Fruit fly (Drosophila melanogaster) whole organism, embryonic: ENCODE data around the gene spas.

ENCODE experiments used
- Ada2b ChIP-seq: fragments of 200-800 bp; sonication (Bioruptor generic); IDR thresholded peaks from 2 replicates; pipeline ENCODE4 v1.3.6; 2022; ENCODE audit warnings: missing biosample characterization, missing genetic modification characterization
- BtbVII ChIP-seq: fragments of 200-800 bp; sonication (Bioruptor generic); optimal IDR thresholded peaks from 3 replicates; lab custom pipeline; 2017; ENCODE audit warnings: missing biosample characterization, mild to moderate bottlenecking, missing genetic modification characterization
- C15 ChIP-seq: fragments of 200-800 bp; sonication (Bioruptor generic); IDR thresholded peaks from 3 replicates; pipeline ENCODE4 v1.3.6; 2022; ENCODE audit warnings: missing biosample characterization, missing genetic modification characterization
- CG10209 ChIP-seq: fragments of 200-800 bp; sonication (Bioruptor generic); optimal IDR thresholded peaks from 3 replicates; lab custom pipeline; 2017; ENCODE audit warnings: missing biosample characterization, mild to moderate bottlenecking, missing genetic modification characterization, missing genetic modification reagents
- CG12391 ChIP-seq: fragments of 200-800 bp; sonication (Bioruptor generic); optimal IDR thresholded peaks from 3 replicates; lab custom pipeline; 2018; ENCODE audit warnings: missing biosample characterization, mild to moderate bottlenecking, missing genetic modification characterization, moderate library complexity
- CG13894 ChIP-seq: fragments of 200-800 bp; sonication (Bioruptor generic); optimal IDR thresholded peaks from 3 replicates; lab custom pipeline; 2018; ENCODE audit warnings: missing biosample characterization, mild to moderate bottlenecking, missing genetic modification characterization, moderate library complexity
- CG15514 ChIP-seq: fragments of 200-800 bp; sonication (Bioruptor generic); optimal IDR thresholded peaks from 3 replicates; lab custom pipeline; 2017; ENCODE audit warnings: missing biosample characterization, missing genetic modification characterization, mild to moderate bottlenecking, moderate library complexity, missing genetic modification reagents
- CG17328 ChIP-seq: fragments of 200-800 bp; sonication (Bioruptor generic); IDR thresholded peaks from 2 replicates; pipeline ENCODE4 v1.3.6; 2022; ENCODE audit warnings: missing biosample characterization, missing genetic modification characterization
- CG18011 ChIP-seq: fragments of 200-800 bp; sonication (Bioruptor generic); optimal IDR thresholded peaks from 2 replicates; lab custom pipeline; 2017; ENCODE audit warnings: missing biosample characterization, missing genetic modification characterization, mild to moderate bottlenecking, moderate library complexity, missing genotype
- CG18599 ChIP-seq: fragments of 200-800 bp; sonication (Bioruptor generic); optimal IDR thresholded peaks from 3 replicates; lab custom pipeline; 2017; ENCODE audit warnings: missing biosample characterization, missing genetic modification characterization, mild to moderate bottlenecking, moderate library complexity, missing genetic modification reagents
- CG30020 ChIP-seq: fragments of 200-800 bp; optimal IDR thresholded peaks from 2 replicates; lab custom pipeline; 2019; ENCODE audit warnings: missing biosample characterization, mild to moderate bottlenecking, missing genetic modification characterization, moderate library complexity
- CG32532 ChIP-seq: fragments of 200-800 bp; sonication (Bioruptor generic); IDR thresholded peaks from 2 replicates; pipeline ENCODE4 v1.3.6; 2022; ENCODE audit warnings: missing biosample characterization, missing genetic modification characterization
- CG3281 ChIP-seq: fragments of 200-800 bp; sonication (Bioruptor generic); optimal IDR thresholded peaks from 3 replicates; lab custom pipeline; 2017; ENCODE audit warnings: missing biosample characterization, mild to moderate bottlenecking, missing genetic modification characterization
- CG33213 ChIP-seq: fragments of 200-800 bp; sonication (Bioruptor generic); optimal IDR thresholded peaks from 3 replicates; lab custom pipeline; 2016; ENCODE audit warnings: missing biosample characterization, missing genetic modification characterization
- CG4328 ChIP-seq: fragments of 200-800 bp; sonication (Bioruptor generic); optimal IDR thresholded peaks from 3 replicates; lab custom pipeline; 2017; ENCODE audit warnings: missing biosample characterization, missing genetic modification reagents, missing genetic modification characterization
- CG4854 ChIP-seq: fragments of 200-800 bp; sonication (Bioruptor generic); optimal IDR thresholded peaks from 2 replicates; lab custom pipeline; 2016; ENCODE audit warnings: missing biosample characterization, missing genetic modification characterization, inconsistent platforms
- CG7556 ChIP-seq: fragments of 200-800 bp; sonication (Bioruptor generic); optimal IDR thresholded peaks from 2 replicates; lab custom pipeline; 2017; ENCODE audit warnings: missing biosample characterization, mild to moderate bottlenecking, missing genetic modification characterization
- CG9727 ChIP-seq: fragments of 200-800 bp; sonication (Bioruptor generic); optimal IDR thresholded peaks from 3 replicates; lab custom pipeline; 2017; ENCODE audit warnings: missing biosample characterization, mild to moderate bottlenecking, missing genetic modification characterization
- CHES-1-like ChIP-seq: fragments of 200-800 bp; sonication (Bioruptor generic); optimal IDR thresholded peaks from 2 replicates; lab custom pipeline; 2016; ENCODE audit warnings: missing biosample characterization, missing genetic modification characterization
- CoRest ChIP-seq: fragments of 200-800 bp; sonication (Bioruptor generic); optimal IDR thresholded peaks from 3 replicates; lab custom pipeline; 2018; ENCODE audit warnings: missing biosample characterization, mild to moderate bottlenecking, missing genetic modification characterization, moderate library complexity
- Fer1 ChIP-seq: fragments of 200-800 bp; sonication (Bioruptor generic); optimal IDR thresholded peaks from 2 replicates; lab custom pipeline; 2017; ENCODE audit warnings: missing biosample characterization, mild to moderate bottlenecking, missing genetic modification characterization
- Fer3 ChIP-seq: fragments of 200-800 bp; sonication (Bioruptor generic); optimal IDR thresholded peaks from 2 replicates; lab custom pipeline; 2018; ENCODE audit warnings: missing biosample characterization, mild to moderate bottlenecking, missing genetic modification characterization, moderate library complexity
- HLH3B ChIP-seq: fragments of 200-800 bp; sonication (Bioruptor generic); IDR thresholded peaks from 2 replicates; pipeline ENCODE4 v1.3.6; 2022; ENCODE audit warnings: missing biosample characterization, missing genetic modification characterization
- Hand ChIP-seq: fragments of 200-800 bp; sonication (Bioruptor generic); optimal IDR thresholded peaks from 2 replicates; lab custom pipeline; 2017; ENCODE audit warnings: mild to moderate bottlenecking, missing biosample characterization, missing genetic modification reagents, missing genetic modification characterization
- Hmr ChIP-seq: fragments of 200-800 bp; sonication (Bioruptor generic); optimal IDR thresholded peaks from 3 replicates; lab custom pipeline; 2017; ENCODE audit warnings: mild to moderate bottlenecking, missing biosample characterization, missing genetic modification reagents, missing genetic modification characterization
- Nf-YC ChIP-seq: fragments of 200-800 bp; optimal IDR thresholded peaks from 3 replicates; lab custom pipeline; 2019; ENCODE audit warnings: missing biosample characterization, mild to moderate bottlenecking, missing genetic modification characterization, moderate library complexity
- NfI ChIP-seq: fragments of 200-800 bp; sonication (Bioruptor generic); optimal IDR thresholded peaks from 3 replicates; lab custom pipeline; 2018; ENCODE audit warnings: missing biosample characterization, mild to moderate bottlenecking, missing genetic modification characterization, moderate library complexity
- Oli ChIP-seq: fragments of 200-800 bp; sonication (Bioruptor generic); optimal IDR thresholded peaks from 2 replicates; lab custom pipeline; 2018; ENCODE audit warnings: missing biosample characterization, mild to moderate bottlenecking, missing genetic modification characterization, moderate library complexity
- PHDP ChIP-seq: fragments of 200-800 bp; sonication (Bioruptor generic); optimal IDR thresholded peaks from 3 replicates; lab custom pipeline; 2018; ENCODE audit warnings: missing biosample characterization, mild to moderate bottlenecking, missing genetic modification characterization, moderate library complexity
- Pdp1 ChIP-seq, 2 experiments: fragments of 200-800 bp; sonication (Bioruptor generic); optimal IDR thresholded peaks; 3 replicates each; lab custom pipeline; 2016; ENCODE audit warnings: missing biosample characterization in 2 of 2, missing genetic modification characterization in 2 of 2, mild to moderate bottlenecking in 1 of 2, moderate library complexity in 1 of 2
- Ravus ChIP-seq: fragments of 200-800 bp; sonication (Bioruptor generic); IDR thresholded peaks from 2 replicates; pipeline ENCODE4 v1.3.6; 2022; ENCODE audit warnings: missing biosample characterization, missing genetic modification characterization
- Xrp1 ChIP-seq: fragments of 200-800 bp; sonication (Bioruptor generic); IDR thresholded peaks from 2 replicates; pipeline ENCODE4 v1.3.6; 2022; ENCODE audit warnings: missing biosample characterization, missing genetic modification characterization
- abd-A ChIP-seq: fragments of 200-800 bp; sonication (Bioruptor generic); optimal IDR thresholded peaks from 3 replicates; lab custom pipeline; 2019; ENCODE audit warnings: missing biosample characterization, mild to moderate bottlenecking, missing genetic modification characterization, moderate library complexity
- cwo ChIP-seq: fragments of 200-800 bp; sonication (Bioruptor generic); optimal IDR thresholded peaks from 3 replicates; lab custom pipeline; 2017; ENCODE audit warnings: missing biosample characterization, missing genetic modification characterization, mild to moderate bottlenecking, moderate library complexity, missing genetic modification reagents
- dpn ChIP-seq, 2 experiments: fragments of 200-800 bp; sonication (Bioruptor generic); optimal IDR thresholded peaks; 3 replicates each; lab custom pipeline; 2016; ENCODE audit warnings: missing biosample characterization in 2 of 2, missing genetic modification characterization in 2 of 2
- gcm ChIP-seq: fragments of 200-800 bp; sonication (Bioruptor generic); optimal IDR thresholded peaks from 2 replicates; lab custom pipeline; 2019; ENCODE audit warnings: missing biosample characterization, mild to moderate bottlenecking, missing genetic modification characterization, moderate library complexity
- grau ChIP-seq: fragments of 200-800 bp; optimal IDR thresholded peaks from 3 replicates; lab custom pipeline; 2019; ENCODE audit warnings: missing biosample characterization, mild to moderate bottlenecking, missing genetic modification characterization, moderate library complexity
- grn ChIP-seq: fragments of 200-800 bp; sonication (Bioruptor generic); optimal IDR thresholded peaks from 3 replicates; lab custom pipeline; 2017; ENCODE audit warnings: missing biosample characterization, missing genetic modification characterization
- inv ChIP-seq: fragments of 200-800 bp; sonication (Bioruptor generic); IDR thresholded peaks from 2 replicates; pipeline ENCODE4 v1.3.6; 2022; ENCODE audit warnings: missing biosample characterization, missing genetic modification characterization; ENCODE audit not compliant: partially characterized antibody
- lab ChIP-seq: fragments of 200-800 bp; sonication (Bioruptor generic); optimal IDR thresholded peaks from 3 replicates; lab custom pipeline; 2017; ENCODE audit warnings: missing biosample characterization, missing genetic modification characterization, mild to moderate bottlenecking, moderate library complexity, missing genetic modification reagents
- nmo ChIP-seq: fragments of 200-800 bp; sonication (Bioruptor generic); optimal IDR thresholded peaks from 2 replicates; lab custom pipeline; 2018; ENCODE audit warnings: missing biosample characterization, mild to moderate bottlenecking, missing genetic modification characterization, moderate library complexity
- row ChIP-seq: fragments of 200-800 bp; sonication (Bioruptor generic); IDR thresholded peaks from 3 replicates; pipeline ENCODE4 v1.3.6; 2022; ENCODE audit warnings: missing biosample characterization, missing genetic modification characterization
- sd ChIP-seq: fragments of 200-800 bp; sonication (Bioruptor generic); optimal IDR thresholded peaks from 3 replicates; lab custom pipeline; 2018; ENCODE audit warnings: missing biosample characterization, mild to moderate bottlenecking, missing genetic modification characterization, moderate library complexity
- sens ChIP-seq: fragments of 200-800 bp; sonication (Bioruptor generic); peaks from one replicate; lab custom pipeline; 2016; ENCODE audit warnings: missing biosample characterization, missing genetic modification characterization
- slou ChIP-seq: fragments of 200-800 bp; sonication (Bioruptor generic); optimal IDR thresholded peaks from 3 replicates; lab custom pipeline; 2016; ENCODE audit warnings: missing biosample characterization, missing genetic modification characterization
- sna ChIP-seq: fragments of 200-800 bp; sonication (Bioruptor generic); IDR thresholded peaks from 2 replicates; pipeline ENCODE4 v1.3.6; 2022; ENCODE audit warnings: missing biosample characterization, missing genetic modification characterization; ENCODE audit not compliant: partially characterized antibody

The spas gene

dm6 chr3R:24068830-24069229 is 30.8 kb downstream of the spas start (continued):
- TF ChIP-seq CG18011 (GFP tag; lab: Kevin White, UChicago) (no peak), Fer3 (tag; lab: Kevin White, UChicago) (peak; percentile 3), CG4854 (no peak), PHDP (tag; lab: Kevin White, UChicago) (peak; percentile 42), dpn (GFP tag; optimal IDR thresholded peaks at IDR 0.05; lab: Kevin White, UChicago) (peak; percentile 9 to 14), Xrp1 (GFP tag; lab: Robert Waterston, UW) (peak; percentile 31; the same call in 1 of the 2 replicates), Ravus (GFP tag; lab: Robert Waterston, UW) (no peak), CG32532 (GFP tag; lab: Robert Waterston, UW) (peak; percentile 57; the same call in 1 of the 2 replicates), HLH3B (GFP tag; lab: Robert Waterston, UW) (no peak), CG33213 (GFP tag; lab: Kevin White, UChicago) (no peak), CG10209 (GFP tag; lab: Kevin White, UChicago) (peak; percentile 23), CG30020 (no peak), Pdp1 (GFP tag; optimal IDR thresholded peaks at IDR 0.05; lab: Kevin White, UChicago) (no peak), slou (GFP tag; lab: Kevin White, UChicago) (no peak), CG12391 (peak; percentile 13), C15 (no peak), row (peak; percentile 49; the same call in 2 of the 3 replicates)

dm6 chr3R:24069965-24070364 is 31.9 kb downstream of the spas start:
- TF ChIP-seq inv (GFP tag; lab: Robert Waterston, UW) (no peak), CG13894 (tag; lab: Kevin White, UChicago) (peak; percentile 96)

- TF ChIP-seq CG9727 = peak; percentile 2
- peak; percentile 5 for TF ChIP-seq Oli (tag; lab: Kevin White, UChicago)
- peak; percentile 16 for TF ChIP-seq grau (tag; lab: Kevin White, UChicago)
- peak; percentile 5; the same call in 1 of the 2 replicates for TF ChIP-seq Ada2b (GFP tag; lab: Robert Waterston, UW)
- TF ChIP-seq Fer1 (GFP tag; lab: Kevin White, UChicago) = peak; percentile 56
- peak; percentile 40 for TF ChIP-seq CG3281 (GFP tag; lab: Kevin White, UChicago)
- TF ChIP-seq CG7556 (GFP tag; lab: Kevin White, UChicago) = peak; percentile 34
- TF ChIP-seq BtbVII (GFP tag; lab: Kevin White, UChicago) = peak; percentile 51
- no peak for TF ChIP-seq Nf-YC
- TF ChIP-seq NfI = peak; percentile 26
- no peak for TF ChIP-seq grn
- TF ChIP-seq sd (tag; lab: Kevin White, UChicago) = peak; percentile 76
- no peak for TF ChIP-seq CHES-1-like (GFP tag; lab: Kevin White, UChicago)
- peak; percentile 46 for TF ChIP-seq abd-A (tag; lab: Kevin White, UChicago)
- no peak for TF ChIP-seq CG17328
- TF ChIP-seq lab (GFP tag; lab: Kevin White, UChicago) = peak; percentile 38
- no peak for TF ChIP-seq CG4328 (GFP tag; lab: Kevin White, UChicago)
- peak; percentile 19 for TF ChIP-seq CG15514 (GFP tag; lab: Kevin White, UChicago)
- peak; percentile 37 for TF ChIP-seq sens
- peak; percentile 71 for TF ChIP-seq Hand (GFP tag; lab: Kevin White, UChicago)
- peak; percentile 21 for TF ChIP-seq CoRest
- peak in 1 of 2 experiments; percentile 13 for TF ChIP-seq Pdp1 (GFP tag; optimal IDR thresholded peaks at IDR 0.05; lab: Kevin White, UChicago)
- peak; percentile 3 for TF ChIP-seq nmo (GFP tag; lab: Kevin White, UChicago)
- peak; percentile 54; the same call in 2 of the 3 replicates for TF ChIP-seq row
- TF ChIP-seq CG18599 (GFP tag; lab: Kevin White, UChicago) = peak; percentile 71
- peak; percentile 21 for TF ChIP-seq cwo (GFP tag; lab: Kevin White, UChicago)
- TF ChIP-seq Hmr (GFP tag; lab: Kevin White, UChicago) = peak; percentile 48
- no peak for TF ChIP-seq sna
- no peak for TF ChIP-seq gcm
Measured at dm6 chr3R:24073703-24074102, 35.7 kb downstream of the spas start.
